Worm (Caenorhabditis elegans) whole organism, L3 larva: ENCODE measurements around the gene C12D8.13.

Experiments
- elt-1 ChIP-seq: fragments of 150-350 bp; optimal IDR thresholded peaks from 2 replicates; lab custom pipeline; 2014; ENCODE audit warnings: missing biosample characterization, missing genetic modification characterization
- nhr-77 ChIP-seq: fragments of 150-350 bp; optimal IDR thresholded peaks from 2 replicates; lab custom pipeline; 2014; ENCODE audit warnings: missing biosample characterization, missing genetic modification characterization
- zag-1 ChIP-seq: fragments of 150-350 bp; optimal IDR thresholded peaks from 2 replicates; lab custom pipeline; 2014; ENCODE audit warnings: missing biosample characterization, missing genetic modification characterization

- TF ChIP-seq elt-1 (tag; lab: Kevin White, UChicago) (no peak), zag-1 (tag; lab: Kevin White, UChicago) (no peak), nhr-77 (tag; lab: Kevin White, UChicago) (no peak)
Measured at ce11 chrV:10205483-10205882, 15.0 kb downstream of the C12D8.13 start, which contains the start of gene ZK856.16.
